Worm (Caenorhabditis elegans): ENCODE results near the gene col-89.

DNA sequence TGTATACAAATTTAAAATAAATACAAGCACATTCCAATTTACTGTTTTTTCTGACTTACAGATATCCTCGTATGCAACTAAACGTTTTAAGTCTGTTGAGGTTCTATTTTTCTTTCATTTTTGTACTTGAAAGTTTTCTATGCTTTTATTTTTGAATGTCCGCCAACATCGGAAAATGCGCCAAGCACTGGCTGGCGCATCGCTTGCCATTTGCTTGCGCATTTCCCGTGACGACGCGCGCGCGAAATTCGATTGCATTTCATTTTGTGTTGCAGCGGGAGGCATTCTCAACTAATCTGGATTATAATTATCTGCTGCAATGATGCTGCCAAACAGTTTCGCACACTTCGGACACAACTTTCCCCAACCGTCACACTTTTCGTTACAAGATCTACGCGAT lies 9.1 kb downstream of the col-89 start, which contains the start of gene fbxl-2:
- peak; percentile 36 for TF ChIP-seq unc-130 (GFP tag; optimal IDR thresholded peaks at IDR 0.05)
- no peak for TF ChIP-seq nhr-120 (GFP tag; IDR thresholded peaks at IDR 0.05)
- TF ChIP-seq somi-1 (GFP tag; optimal IDR thresholded peaks at IDR 0.05): peak; percentile 70
- TF ChIP-seq snpc-4 (GFP tag; optimal IDR thresholded peaks at IDR 0.05): peak; percentile 26
- TF ChIP-seq snpc-4 (tag; optimal IDR thresholded peaks at IDR 0.05): peak in 3 of 4 experiments; percentile 74 to 82 (median 81)
- TF ChIP-seq ama-1 (optimal IDR thresholded peaks at IDR 0.05): no peak
- peak in 1 of 2 experiments; percentile 54 for TF ChIP-seq ama-1 (GFP tag; optimal IDR thresholded peaks at IDR 0.05)
- peak; percentile 54 to 83 for TF ChIP-seq let-607 (tag; optimal IDR thresholded peaks at IDR 0.05)
- TF ChIP-seq lin-40 (tag; optimal IDR thresholded peaks at IDR 0.05): no peak
- no peak for TF ChIP-seq sdz-38 (tag; optimal IDR thresholded peaks at IDR 0.05)
- peak; percentile 91 to 99 (median 92) for TF ChIP-seq lin-35 (GFP tag; optimal IDR thresholded peaks at IDR 0.05)
- no peak for TF ChIP-seq hlh-12 (tag; optimal IDR thresholded peaks at IDR 0.05)
- TF ChIP-seq ekl-4 (GFP tag; IDR thresholded peaks at IDR 0.05): peak; percentile 95
- TF ChIP-seq egl-18 (GFP tag; IDR thresholded peaks at IDR 0.05): 0 out of 2 replicates have a peak, but pooled peaks have one; percentile 73
- no peak for TF ChIP-seq rpc-1 (optimal IDR thresholded peaks at IDR 0.05)
- no peak for TF ChIP-seq rpc-1 (tag; optimal IDR thresholded peaks at IDR 0.05)
